Fruit fly (Drosophila melanogaster) whole organism, larva: ENCODE results near the gene Ccdc58.
"Not testable (repeated sequence)": the region's sequence is repeated elsewhere in the genome, so short reads cannot be mapped to it uniquely, and the experiment has no call there.

Experiments used
- noc ChIP-seq: fragments of 200-800 bp; sonication (Bioruptor generic); optimal IDR thresholded peaks from 3 replicates; lab custom pipeline; 2019; ENCODE audit warnings: missing biosample characterization, mild to moderate bottlenecking, missing genetic modification characterization, moderate library complexity

Gene Ccdc58

DNA sequence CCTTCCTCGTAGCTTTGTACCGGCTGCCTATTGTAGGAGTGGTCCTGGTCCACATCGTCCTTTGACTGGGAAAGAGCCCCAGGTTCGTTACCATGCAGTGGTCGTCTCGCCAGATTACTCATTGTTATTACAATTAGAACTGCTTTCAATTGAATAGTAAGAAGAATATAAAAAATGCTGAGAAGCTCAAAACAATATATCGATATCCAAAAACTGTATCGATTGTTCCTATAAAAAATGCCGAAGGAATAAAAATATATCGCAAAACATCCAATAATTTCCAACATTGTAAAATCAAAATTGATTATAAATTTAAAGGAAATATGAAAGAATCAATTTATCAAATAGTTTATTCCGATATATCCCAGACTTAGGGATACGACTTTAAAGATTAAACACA is at the start of gene Ccdc58, which contains the start of gene TORIP:
Ccdc58 (plus strand) TSS at position 274 of the 400 bp plus-strand sequence.
TORIP (minus strand) TSS at position 173 of the 400 bp plus-strand sequence.
- TF ChIP-seq noc (tag; lab: Kevin White, UChicago): no peak

DNA sequence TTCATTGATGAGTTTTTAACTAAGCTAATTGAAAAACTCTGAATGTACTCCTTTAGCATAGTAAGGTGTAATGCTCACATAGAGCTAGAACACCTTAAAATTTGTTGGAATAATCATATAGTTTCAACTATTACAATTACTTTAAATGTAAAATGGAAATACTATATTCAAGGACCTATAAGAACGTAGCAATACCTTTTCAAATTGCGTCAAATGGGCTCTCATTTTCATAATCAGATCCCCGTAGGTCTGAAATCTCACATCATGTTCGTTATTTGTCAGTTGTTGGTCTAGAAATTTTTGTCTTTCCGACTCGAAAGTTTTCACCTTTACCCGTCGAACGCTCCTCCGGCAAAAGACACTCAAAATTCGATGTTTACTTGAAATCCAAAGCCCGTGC is 44.9 kb upstream of the Ccdc58 start, which contains the start of gene Vtld:
Vtld (plus strand) TSS at position 301 of the 400 bp plus-strand sequence.
- TF ChIP-seq noc (tag; lab: Kevin White, UChicago): not testable (repeated sequence)

dm6 chr3L:19777279-19777960 is 27.6 kb upstream of the Ccdc58 start:
- TF ChIP-seq noc (tag; lab: Kevin White, UChicago): peak; percentile 87

DNA sequence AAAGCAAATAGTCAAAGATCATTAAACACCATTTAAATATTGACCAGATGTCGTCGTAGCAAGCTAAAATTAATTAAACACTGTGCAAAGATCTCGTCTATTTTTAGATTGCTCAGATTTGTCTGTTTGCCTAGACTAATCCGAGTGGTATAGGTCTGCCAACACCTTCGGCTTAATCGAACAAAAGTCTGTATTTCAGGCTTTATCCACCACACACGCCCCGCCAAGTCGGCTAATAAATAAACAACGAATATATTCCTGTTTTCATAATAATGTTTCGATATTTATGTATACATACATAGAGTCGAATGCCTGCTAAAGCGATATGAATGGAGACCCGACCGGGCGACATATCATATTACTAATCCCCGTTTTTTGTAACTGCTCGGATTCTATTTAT is 26.5 kb upstream of the Ccdc58 start:
- TF ChIP-seq noc (tag; lab: Kevin White, UChicago): no peak

DNA sequence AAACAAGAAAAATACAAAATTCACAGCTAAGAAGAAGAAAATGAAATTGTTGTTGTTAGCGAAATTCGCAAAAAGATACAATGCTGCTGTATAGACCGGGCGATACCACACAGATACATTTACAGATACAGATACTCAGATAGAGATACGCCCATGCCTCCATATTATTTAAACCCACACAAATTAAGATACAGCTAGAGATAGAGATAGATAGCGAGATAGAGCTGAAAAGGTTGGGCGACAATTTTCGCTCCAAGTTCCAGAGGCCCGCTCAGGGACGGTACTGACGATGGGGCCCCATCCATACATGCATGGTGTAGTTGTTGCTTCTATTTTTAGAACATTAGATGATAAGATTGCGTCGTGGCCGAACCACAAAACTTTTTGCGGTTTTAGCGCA is 17.3 kb upstream of the Ccdc58 start:
- TF ChIP-seq noc (tag; lab: Kevin White, UChicago): peak; percentile 53

DNA sequence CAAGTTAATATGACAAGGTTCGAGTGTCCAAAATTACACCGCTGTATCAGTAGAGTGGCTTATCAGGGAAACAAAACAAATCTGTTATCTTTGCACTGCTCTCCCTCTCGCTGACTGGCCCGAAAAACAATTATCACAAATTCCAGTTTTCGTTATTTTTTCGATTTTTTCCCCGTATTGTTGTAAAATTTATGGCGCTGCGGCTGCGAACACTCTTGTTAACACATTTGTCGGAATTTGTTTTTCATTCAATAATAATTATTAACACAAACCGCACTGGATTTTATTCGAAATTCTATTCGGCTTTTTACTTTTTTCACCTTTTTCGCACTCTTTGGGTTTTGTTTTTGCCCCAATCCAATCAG is 14.4 kb upstream of the Ccdc58 start:
- TF ChIP-seq noc (tag; lab: Kevin White, UChicago): no peak

DNA sequence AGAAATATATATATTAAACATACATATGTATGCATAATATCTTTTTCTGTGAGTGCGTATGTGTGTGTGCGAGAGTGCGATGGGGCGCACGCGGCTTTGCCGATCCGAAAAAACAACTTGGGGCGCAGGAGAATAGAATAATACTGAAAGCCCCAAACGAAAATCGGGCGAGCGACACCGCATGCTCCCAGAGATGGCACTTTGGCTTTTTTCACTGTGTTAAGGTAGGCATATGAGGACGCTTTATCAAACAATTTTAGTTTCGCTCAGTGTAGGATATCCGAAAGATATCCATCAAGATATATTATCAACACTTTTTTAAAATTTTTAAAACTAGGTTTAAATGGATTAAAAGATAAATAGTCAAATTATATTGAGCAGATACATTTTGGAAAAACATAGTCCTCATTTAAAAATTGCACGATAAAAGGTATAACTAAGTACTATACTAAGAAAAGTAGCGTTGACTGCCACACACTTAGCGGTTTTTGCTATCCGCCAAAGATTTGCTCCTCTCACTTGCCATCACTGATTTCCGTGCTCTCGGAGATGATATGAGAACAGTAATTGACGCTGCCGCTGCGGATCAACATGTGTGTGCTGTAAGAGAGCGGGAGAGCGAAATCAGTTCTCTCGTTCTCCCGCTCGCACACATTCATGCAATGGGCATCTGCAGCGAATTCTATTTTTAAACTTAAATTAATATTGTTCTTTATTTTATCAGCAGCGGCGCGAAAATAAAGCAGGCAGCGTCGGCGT is 13.9 kb upstream of the Ccdc58 start:
- TF ChIP-seq noc (tag; lab: Kevin White, UChicago): peak; percentile 75

DNA sequence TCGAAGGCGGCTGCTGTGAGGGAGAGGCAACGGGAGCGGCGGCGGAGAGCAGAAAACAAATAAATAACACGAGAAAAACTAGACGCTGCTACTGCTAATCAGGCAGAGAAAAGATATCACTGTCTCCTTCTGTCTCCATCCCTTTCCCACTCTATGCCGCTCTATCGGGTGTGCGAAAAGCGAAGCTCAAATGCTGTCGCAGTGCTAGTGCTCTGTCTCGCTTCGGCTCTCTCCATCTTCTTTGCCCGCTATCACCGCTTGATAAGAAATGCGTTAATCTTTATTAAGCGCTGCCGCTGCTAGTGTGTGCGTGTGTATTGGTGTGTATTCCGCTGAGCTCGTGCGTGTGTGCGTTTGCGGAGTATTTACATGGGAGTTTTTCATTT is 13.3 kb upstream of the Ccdc58 start:
- peak; percentile 45 for TF ChIP-seq noc (tag; lab: Kevin White, UChicago)

DNA sequence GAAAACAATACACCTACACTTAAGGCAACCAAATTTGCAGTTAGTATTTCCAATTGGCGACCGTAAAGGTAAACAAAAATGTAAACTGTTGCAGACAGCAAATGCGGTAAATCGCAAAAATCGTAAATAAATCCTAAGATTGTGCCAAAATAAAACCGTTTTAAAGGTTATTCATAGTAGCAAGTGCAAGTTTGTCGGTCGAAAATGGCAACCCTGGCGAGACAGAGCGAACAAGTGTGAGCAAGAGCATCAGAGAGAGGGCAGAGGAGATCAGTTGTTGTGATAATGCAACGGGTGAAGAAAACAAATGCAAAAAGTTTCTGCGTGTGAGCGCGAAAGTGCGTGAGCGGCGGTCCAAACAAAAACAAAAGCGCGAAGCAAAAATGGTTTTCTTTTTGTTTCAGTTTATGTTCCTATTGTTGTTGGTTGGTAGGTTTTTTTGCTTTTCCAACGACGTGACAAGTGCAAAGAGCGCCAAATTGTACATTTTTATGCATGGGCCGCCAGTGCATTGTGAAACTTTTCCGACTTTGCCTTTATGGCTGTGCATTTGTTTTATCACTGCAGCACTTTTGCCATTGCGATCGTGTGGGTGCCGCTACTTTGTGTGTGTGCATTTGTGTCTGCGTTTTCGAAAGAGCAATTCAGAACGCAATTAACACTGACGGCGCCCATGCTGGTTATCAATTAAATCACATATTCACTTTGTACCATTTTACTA is 12.1 kb upstream of the Ccdc58 start:
- no peak for TF ChIP-seq noc (tag; lab: Kevin White, UChicago)

DNA sequence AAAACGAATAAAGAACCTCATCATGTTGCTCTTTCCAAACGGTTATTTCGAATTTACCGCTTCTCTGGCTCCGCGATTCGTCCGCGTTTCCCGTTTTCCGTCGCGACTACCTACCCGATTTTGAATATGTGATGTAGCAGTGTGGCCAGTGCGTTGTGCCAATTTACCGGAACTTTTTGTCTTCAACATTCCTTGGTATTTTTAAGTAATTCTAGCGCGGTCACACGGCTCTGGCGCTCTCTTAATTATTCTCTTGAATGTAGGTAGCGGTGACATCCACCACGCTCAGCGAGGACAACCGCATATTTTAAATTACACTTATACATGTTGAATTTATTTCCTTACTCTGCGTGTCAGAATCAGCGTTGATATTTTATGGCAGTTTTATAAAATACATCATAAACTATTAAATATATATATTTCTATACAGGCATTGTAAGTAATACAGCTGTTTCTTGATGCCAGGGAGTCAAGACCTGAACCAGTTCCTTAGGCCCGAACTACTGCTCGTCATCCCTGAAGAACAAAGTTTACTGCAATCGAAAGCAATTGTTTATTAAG is 11.5 kb upstream of the Ccdc58 start, which contains the start of the genes CG42637, Gyc76C and SREBP:
CG42637 (minus strand) TSS at position 132 of the 561 bp plus-strand sequence.
Gyc76C (minus strand) TSS at position 132 of the 561 bp plus-strand sequence.
SREBP (plus strand) TSS at position 498 of the 561 bp plus-strand sequence.
- no peak for TF ChIP-seq noc (tag; lab: Kevin White, UChicago)

DNA sequence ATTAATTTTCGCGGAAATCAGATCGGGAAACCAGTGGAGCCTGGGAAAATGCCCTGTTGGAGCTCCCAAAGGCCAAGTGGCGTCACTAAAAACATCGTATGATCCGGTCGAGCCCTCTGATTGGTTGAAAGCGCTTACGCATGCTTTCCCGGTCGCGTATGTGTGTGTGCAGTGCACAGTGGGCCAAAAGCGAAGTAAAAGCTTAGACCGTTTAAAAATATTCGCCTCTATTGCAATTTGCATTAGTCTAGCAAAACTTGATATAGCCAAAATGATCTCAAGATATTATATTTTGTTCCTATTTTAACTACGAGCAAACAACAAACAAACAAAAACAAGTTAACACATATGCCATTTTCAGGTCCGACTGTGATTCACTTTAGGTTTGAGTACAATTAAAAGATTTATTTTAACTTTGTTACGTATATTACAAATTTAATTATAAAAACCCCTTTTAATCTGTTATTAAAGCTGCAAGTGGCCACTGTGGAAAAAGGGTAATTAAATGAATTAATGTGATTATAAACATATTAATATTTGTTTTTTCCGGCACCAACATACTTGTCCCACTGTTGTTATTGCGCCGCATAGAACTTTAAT is 10.7 kb upstream of the Ccdc58 start:
- peak; percentile 94 for TF ChIP-seq noc (tag; lab: Kevin White, UChicago)

DNA sequence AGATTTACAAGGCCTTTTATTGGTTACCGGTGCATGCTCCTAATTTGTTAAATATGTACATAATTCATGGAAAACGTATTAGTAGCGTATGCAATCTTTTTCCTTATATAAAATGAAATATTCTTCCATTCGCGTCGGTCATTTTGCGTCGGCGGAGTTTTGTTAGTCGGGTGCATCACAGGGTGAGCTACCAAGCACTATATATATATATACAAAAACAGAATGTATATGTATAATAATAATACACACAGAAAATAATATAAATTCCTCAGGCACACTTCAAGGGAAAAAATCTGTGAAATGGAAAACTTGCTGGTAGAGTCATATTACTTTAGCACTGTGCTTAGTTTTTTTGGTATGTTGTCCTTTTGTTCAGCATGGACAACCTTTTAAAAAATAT is 6.0 kb upstream of the Ccdc58 start, which contains the start of gene Ir76a:
Ir76a (plus strand) TSS at position 301 of the 400 bp plus-strand sequence.
- no peak for TF ChIP-seq noc (tag; lab: Kevin White, UChicago)

DNA sequence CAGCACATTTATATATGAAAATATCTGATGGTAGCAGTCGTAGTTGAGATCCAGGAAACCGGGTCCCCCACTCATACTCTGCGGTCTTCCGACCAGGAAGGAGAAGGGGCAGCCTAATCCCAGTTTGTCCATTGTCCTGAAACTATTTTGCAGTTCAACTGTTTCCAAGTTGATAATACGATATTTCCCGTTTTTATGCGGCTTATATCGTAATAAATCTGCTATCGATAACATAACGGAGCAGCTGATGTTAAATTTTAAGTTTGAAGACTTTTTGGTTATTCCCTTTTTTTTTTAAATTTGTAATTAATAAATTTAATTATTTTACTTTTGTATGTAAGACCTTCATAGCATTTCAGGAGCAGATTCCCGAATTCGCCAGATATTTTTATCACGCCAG is 3.9 kb upstream of the Ccdc58 start, which contains the start of gene CG14102:
CG14102 (minus strand) TSS at position 187 of the 400 bp plus-strand sequence.
- TF ChIP-seq noc (tag; lab: Kevin White, UChicago): no peak

DNA sequence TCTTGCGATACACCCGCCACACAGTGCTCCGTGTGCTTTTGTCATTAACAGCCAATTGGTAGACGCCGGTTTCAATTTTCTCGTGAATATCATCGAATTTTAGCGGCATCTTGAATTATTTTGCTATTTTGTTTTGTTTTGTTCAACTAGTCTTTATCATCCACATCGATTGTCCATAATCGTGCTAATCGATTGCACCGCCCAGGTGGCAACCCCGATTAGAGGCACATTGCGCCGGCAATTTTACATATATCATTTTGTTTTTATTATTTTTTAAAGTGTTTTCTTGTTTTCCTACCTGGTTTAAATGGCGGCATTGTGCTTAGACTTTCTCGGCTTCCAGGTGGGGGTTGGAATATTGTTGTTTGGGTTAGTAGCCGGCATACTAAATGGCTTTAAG is 914 bp downstream of the Ccdc58 start, which contains the start of gene CG34116:
CG34116 (minus strand) TSS at position 142 of the 400 bp plus-strand sequence.
- TF ChIP-seq noc (tag; lab: Kevin White, UChicago): no peak

- TF ChIP-seq noc (tag; lab: Kevin White, UChicago): no peak
These were observed 2.1 kb downstream of the Ccdc58 start, which contains the start of the genes CG14104 and Kap-alpha1 for dm6 chr3L:19807103-19807502. Gene CG14104 (minus strand): TSS chr3L:19807199. Gene Kap-alpha1 (plus strand): TSS chr3L:19807232.
